Fruit fly (Drosophila melanogaster) whole organism, wandering third instar larva: ENCODE measurements around the gene Cypl.

Experiments
- Jra ChIP-seq: sonication (Bioruptor generic); optimal IDR thresholded peaks from 2 replicates; lab custom pipeline; 2016; ENCODE audit warnings: missing biosample characterization, missing genetic modification characterization
- Myc ChIP-seq: fragments of >200 bp; optimal IDR thresholded peaks from 2 replicates; lab custom pipeline; 2017
- N ChIP-seq: fragments of >200 bp; optimal IDR thresholded peaks from 2 replicates; lab custom pipeline; 2018; ENCODE audit warnings: missing biosample characterization, missing external identifiers, missing genetic modification characterization
- OdsH ChIP-seq: fragments of 200-800 bp; sonication (Bioruptor generic); optimal IDR thresholded peaks from 2 replicates; lab custom pipeline; 2016; ENCODE audit warnings: missing biosample characterization, mild to moderate bottlenecking, missing genetic modification characterization
- foxo ChIP-seq, 2 experiments: fragments of 200-800 bp; sonication (Bioruptor generic); optimal IDR thresholded peaks; 2 replicates in 1 of 2; 3 replicates in 1 of 2; lab custom pipeline; 2016 to 2017; ENCODE audit warnings: missing biosample characterization in 2 of 2, missing genetic modification characterization in 2 of 2
- h ChIP-seq: fragments of 200-800 bp; sonication (Bioruptor generic); optimal IDR thresholded peaks from 3 replicates; lab custom pipeline; 2016; ENCODE audit warnings: missing biosample characterization, mild to moderate bottlenecking, missing genetic modification characterization
- pan ChIP-seq: fragments of >200 bp; optimal IDR thresholded peaks from 2 replicates; lab custom pipeline; 2017
- psq ChIP-seq: fragments of 200-800 bp; sonication (Bioruptor generic); optimal IDR thresholded peaks from 3 replicates; lab custom pipeline; 2017; ENCODE audit warnings: missing biosample characterization, mild to moderate bottlenecking, missing genetic modification characterization, moderate library complexity
- sage ChIP-seq: fragments of 200-800 bp; sonication (Bioruptor generic); optimal IDR thresholded peaks from 2 replicates; lab custom pipeline; 2016; ENCODE audit warnings: missing biosample characterization, mild to moderate bottlenecking, missing genetic modification characterization
- sv ChIP-seq: fragments of 200-800 bp; sonication (Bioruptor generic); optimal IDR thresholded peaks from 3 replicates; lab custom pipeline; 2016; ENCODE audit warnings: missing biosample characterization, missing genetic modification characterization
- tai ChIP-seq: sonication (Bioruptor generic); optimal IDR thresholded peaks from 2 replicates; lab custom pipeline; 2016; ENCODE audit warnings: missing biosample characterization, missing genetic modification characterization
- woc ChIP-seq: sonication (Bioruptor generic); optimal IDR thresholded peaks from 2 replicates; lab custom pipeline; 2016; ENCODE audit warnings: missing biosample characterization, mild to moderate bottlenecking, missing genetic modification characterization

DNA sequence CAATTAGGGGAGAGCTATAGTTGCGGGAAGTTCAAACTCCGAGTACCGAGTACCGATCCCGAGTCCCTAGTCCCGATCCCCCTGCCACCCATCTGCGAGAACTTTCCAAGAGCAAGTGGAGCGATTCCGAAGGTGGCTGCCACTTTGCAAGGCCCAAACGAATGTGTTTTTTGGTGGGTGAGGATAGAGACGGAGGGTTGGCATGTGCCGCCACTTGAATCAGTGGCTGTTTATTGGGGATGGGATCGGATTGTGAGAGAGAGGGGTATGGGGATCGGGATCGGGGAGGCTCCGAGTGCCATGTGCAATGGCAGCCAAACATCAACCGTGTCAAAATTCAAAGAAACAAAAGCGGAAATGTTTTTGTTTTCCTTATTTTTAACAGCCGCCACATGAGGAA is 49.5 kb upstream of the Cypl start:
- no peak for TF ChIP-seq Myc (lab: Kevin White, UChicago)
- TF ChIP-seq tai (GFP tag; lab: Kevin White, UChicago): no peak
- no peak for TF ChIP-seq sage (GFP tag; lab: Kevin White, UChicago)
- no peak for TF ChIP-seq h
- TF ChIP-seq OdsH (GFP tag; lab: Kevin White, UChicago): no peak
- no peak for TF ChIP-seq woc (GFP tag; lab: Kevin White, UChicago)
- TF ChIP-seq sv (GFP tag; lab: Kevin White, UChicago): no peak
- no peak for TF ChIP-seq foxo (GFP tag; optimal IDR thresholded peaks at IDR 0.05; lab: Kevin White, UChicago)
- no peak for TF ChIP-seq N (GFP tag; lab: Kevin White, UChicago)
- no peak for TF ChIP-seq psq (GFP tag; lab: Kevin White, UChicago)
- TF ChIP-seq pan: no peak
- no peak for TF ChIP-seq Jra (GFP tag; lab: Kevin White, UChicago)
